Worm (Caenorhabditis elegans) whole organism, L2 larva: ENCODE results near the gene ZK1055.6.
A peak's percentile ranks its signal among the peaks of the same experiment; 100 is the strongest.

ENCODE experiments used
- C34F6.9 ChIP-seq: fragments of 150-350 bp; optimal IDR thresholded peaks from 2 replicates; lab custom pipeline; 2014; ENCODE audit warnings: missing biosample characterization, missing genetic modification characterization
- F13H6.1 ChIP-seq: sonication (generic microtip); optimal IDR thresholded peaks from 2 replicates; lab custom pipeline; 2016; ENCODE audit warnings: missing genetic modification characterization, missing compliant biosample characterization
- R02D3.7 ChIP-seq: fragments of 150-350 bp; optimal IDR thresholded peaks from 2 replicates; lab custom pipeline; 2014; ENCODE audit warnings: missing biosample characterization, missing genetic modification characterization
- Y55F3AM.14 ChIP-seq: fragments of 200-800 bp; sonication (Bioruptor generic); optimal IDR thresholded peaks from 2 replicates; lab custom pipeline; 2018; ENCODE audit warnings: mild to moderate bottlenecking, missing genetic modification characterization, missing compliant biosample characterization
- ZK546.5 ChIP-seq: sonication (generic microtip); optimal IDR thresholded peaks from 2 replicates; lab custom pipeline; 2017; ENCODE audit warnings: missing biosample characterization, missing genetic modification characterization
- alr-1 ChIP-seq: fragments of 150-350 bp; optimal IDR thresholded peaks from 2 replicates; lab custom pipeline; 2014; ENCODE audit warnings: missing biosample characterization, missing genetic modification characterization
- aly-2 ChIP-seq: fragments of 150-350 bp; optimal IDR thresholded peaks from 2 replicates; lab custom pipeline; 2014; ENCODE audit warnings: missing biosample characterization, missing genetic modification characterization
- ceh-16 ChIP-seq: fragments of 150-350 bp; optimal IDR thresholded peaks from 2 replicates; lab custom pipeline; 2014; ENCODE audit warnings: missing biosample characterization, missing genetic modification characterization
- ceh-82 ChIP-seq: fragments of 150-350 bp; optimal IDR thresholded peaks from 2 replicates; lab custom pipeline; 2014; ENCODE audit warnings: missing biosample characterization, missing genetic modification characterization
- dmd-4 ChIP-seq: sonication (generic microtip); optimal IDR thresholded peaks from 2 replicates; lab custom pipeline; 2017; ENCODE audit warnings: missing biosample characterization, missing genetic modification characterization
- egl-27 ChIP-seq: sonication (generic microtip); optimal IDR thresholded peaks from 3 replicates; lab custom pipeline; 2017; ENCODE audit warnings: missing biosample characterization, missing genetic modification reagents, missing genetic modification characterization
- elt-1 ChIP-seq: fragments of 150-350 bp; optimal IDR thresholded peaks from 2 replicates; lab custom pipeline; 2014; ENCODE audit warnings: missing biosample characterization, missing genetic modification characterization
- elt-3 ChIP-seq: sonication (generic microtip); optimal IDR thresholded peaks from 2 replicates; lab custom pipeline; 2017; ENCODE audit warnings: missing biosample characterization, missing genetic modification characterization
- fos-1 ChIP-seq: fragments of 150-350 bp; optimal IDR thresholded peaks from 2 replicates; lab custom pipeline; 2014; ENCODE audit warnings: missing biosample characterization, missing genetic modification characterization
- gmeb-1 ChIP-seq: fragments of 150-350 bp; optimal IDR thresholded peaks from 2 replicates; lab custom pipeline; 2014; ENCODE audit warnings: missing biosample characterization, missing genetic modification characterization
- lin-13 ChIP-seq: fragments of 150-350 bp; optimal IDR thresholded peaks from 2 replicates; lab custom pipeline; 2014; ENCODE audit warnings: missing biosample characterization, missing genetic modification reagents, missing genetic modification characterization
- lin-39 ChIP-seq: fragments of 150-350 bp; optimal IDR thresholded peaks from 2 replicates; lab custom pipeline; 2014; ENCODE audit warnings: missing biosample characterization, missing genetic modification reagents, missing genetic modification characterization
- lsy-2 ChIP-seq, 2 experiments: fragments of 150-350 bp in 1 of 2; sonication (generic microtip) in 1 of 2; optimal IDR thresholded peaks; 2 replicates each; lab custom pipeline; 2014 to 2017; ENCODE audit warnings: missing biosample characterization in 2 of 2, missing genetic modification characterization in 2 of 2
- mab-5 ChIP-seq: fragments of 150-350 bp; optimal IDR thresholded peaks from 2 replicates; lab custom pipeline; 2014; ENCODE audit warnings: missing biosample characterization, missing genetic modification characterization
- mdl-1 ChIP-seq, 2 experiments: fragments of 150-350 bp in 1 of 2; sonication (generic microtip) in 1 of 2; optimal IDR thresholded peaks; 2 replicates each; lab custom pipeline; 2017; ENCODE audit warnings: missing biosample characterization in 2 of 2, missing genetic modification characterization in 2 of 2
- nhr-10 ChIP-seq: sonication (generic microtip); optimal IDR thresholded peaks from 2 replicates; lab custom pipeline; 2017; ENCODE audit warnings: missing biosample characterization, missing genetic modification characterization
- nhr-11 ChIP-seq: fragments of 150-350 bp; optimal IDR thresholded peaks from 2 replicates; lab custom pipeline; 2014; ENCODE audit warnings: missing biosample characterization, missing genetic modification characterization
- nhr-12 ChIP-seq: fragments of 150-350 bp; optimal IDR thresholded peaks from 2 replicates; lab custom pipeline; 2014; ENCODE audit warnings: missing biosample characterization, missing genetic modification characterization
- nhr-129 ChIP-seq: fragments of 150-350 bp; optimal IDR thresholded peaks from 2 replicates; lab custom pipeline; 2014; ENCODE audit warnings: missing biosample characterization, missing genetic modification characterization
- nhr-21 ChIP-seq: fragments of 150-350 bp; optimal IDR thresholded peaks from 2 replicates; lab custom pipeline; 2014; ENCODE audit warnings: missing biosample characterization, missing genetic modification characterization
- nhr-23 ChIP-seq: fragments of 150-350 bp; optimal IDR thresholded peaks from 2 replicates; lab custom pipeline; 2014; ENCODE audit warnings: missing biosample characterization, missing genetic modification reagents, missing genetic modification characterization
- nhr-237 ChIP-seq: fragments of 150-350 bp; optimal IDR thresholded peaks from 2 replicates; lab custom pipeline; 2014; ENCODE audit warnings: missing biosample characterization, missing genetic modification characterization
- nhr-6 ChIP-seq: fragments of 150-350 bp; optimal IDR thresholded peaks from 2 replicates; lab custom pipeline; 2014; ENCODE audit warnings: missing biosample characterization, missing genetic modification characterization
- peb-1 ChIP-seq: fragments of 150-350 bp; optimal IDR thresholded peaks from 2 replicates; lab custom pipeline; 2014; ENCODE audit warnings: missing biosample characterization, missing genetic modification characterization
- sma-3 ChIP-seq: sonication (generic microtip); optimal IDR thresholded peaks from 2 replicates; lab custom pipeline; 2016; ENCODE audit warnings: missing genetic modification reagents, missing genetic modification characterization, missing compliant biosample characterization
- sma-9 ChIP-seq, 2 experiments: fragments of 150-350 bp in 1 of 2; sonication (generic microtip) in 1 of 2; optimal IDR thresholded peaks; 2 replicates each; lab custom pipeline; 2014 to 2016; ENCODE audit warnings: missing genetic modification characterization in 2 of 2, mild to moderate bottlenecking in 1 of 2, missing biosample characterization in 1 of 2, missing compliant biosample characterization in 1 of 2, missing genetic modification reagents in 1 of 2, moderate library complexity in 1 of 2
- snpc-4 ChIP-seq: fragments of 150-350 bp; optimal IDR thresholded peaks from 2 replicates; lab custom pipeline; 2014; ENCODE audit warnings: missing biosample characterization, missing genetic modification characterization
- unc-39 ChIP-seq: fragments of 150-350 bp; optimal IDR thresholded peaks from 2 replicates; lab custom pipeline; 2014; ENCODE audit warnings: missing biosample characterization, missing genetic modification characterization
- unc-55 ChIP-seq: fragments of 150-350 bp; sonication (generic microtip); optimal IDR thresholded peaks from 3 replicates; lab custom pipeline; 2014; ENCODE audit warnings: missing biosample characterization, missing genetic modification reagents, missing genetic modification characterization
- unc-62 ChIP-seq: fragments of 150-350 bp; optimal IDR thresholded peaks from 2 replicates; lab custom pipeline; 2014; ENCODE audit warnings: missing biosample characterization, missing genetic modification reagents, missing genetic modification characterization
- zag-1 ChIP-seq: fragments of 150-350 bp; optimal IDR thresholded peaks from 2 replicates; lab custom pipeline; 2014; ENCODE audit warnings: missing biosample characterization, missing genetic modification characterization
- ztf-11 ChIP-seq: sonication (generic microtip); optimal IDR thresholded peaks from 2 replicates; lab custom pipeline; 2017; ENCODE audit warnings: missing biosample characterization, missing genetic modification characterization
- ztf-4 ChIP-seq: fragments of 150-350 bp; optimal IDR thresholded peaks from 2 replicates; lab custom pipeline; 2014; ENCODE audit warnings: missing biosample characterization, missing genetic modification characterization

Gene ZK1055.6

DNA sequence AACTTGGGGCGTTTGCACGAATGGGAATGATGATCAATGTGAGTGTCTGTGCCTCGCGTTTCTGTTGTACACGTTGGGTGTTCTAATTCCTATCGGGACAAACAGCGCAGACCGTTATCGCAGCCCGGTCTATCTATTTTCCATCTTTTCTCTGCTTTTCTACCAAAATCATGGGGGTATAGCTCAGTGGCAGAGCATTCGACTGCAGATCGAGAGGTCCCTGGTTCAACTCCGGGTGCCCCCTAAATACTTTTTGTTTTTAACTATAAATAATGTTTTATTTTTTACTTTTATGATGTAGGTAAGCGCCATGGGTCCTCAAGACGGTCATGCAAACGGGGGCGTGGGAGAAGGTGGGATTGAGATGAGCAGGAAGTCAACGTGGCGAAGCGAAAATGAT, 42.8 kb downstream of the ZK1055.6 start:
- TF ChIP-seq peb-1 (tag; lab: Kevin White, UChicago) (no peak), sma-9 (GFP tag; optimal IDR thresholded peaks at IDR 0.05; lab: Kevin White, UChicago) (peak; percentile 4), sma-9 (tag; optimal IDR thresholded peaks at IDR 0.05; lab: Kevin White, UChicago) (no peak), nhr-237 (tag; lab: Kevin White, UChicago) (no peak), sma-3 (peak; percentile 7)

DNA sequence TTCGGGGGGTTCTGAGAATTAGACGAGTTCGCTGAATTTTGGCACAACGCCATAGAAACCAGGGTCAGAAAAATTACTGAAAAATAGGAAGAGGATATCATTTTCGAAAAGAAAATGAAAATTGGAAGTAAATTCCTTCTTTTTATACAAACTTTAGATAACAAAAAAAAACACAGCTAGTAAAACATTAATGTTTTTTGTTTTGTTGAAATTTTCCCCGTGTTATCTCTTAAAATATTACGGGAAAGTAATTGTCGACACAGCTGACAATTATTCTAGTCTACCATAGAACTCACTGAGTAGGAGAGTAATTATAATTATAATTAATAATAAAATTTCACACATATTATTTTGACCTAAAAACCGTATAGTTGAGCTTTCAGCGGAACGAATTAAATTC, 43.3 kb downstream of the ZK1055.6 start, which contains the start of gene spp-26:
TSS of gene spp-26 (minus strand) at position 101 of the 400 bp plus-strand sequence.
- no peak for TF ChIP-seq nhr-129
- TF ChIP-seq elt-1 (tag; lab: Kevin White, UChicago), result no peak
- TF ChIP-seq ztf-11 (tag; lab: Kevin White, UChicago), result no peak
- TF ChIP-seq ceh-82 (tag; lab: Kevin White, UChicago), result no peak
- TF ChIP-seq mdl-1 (tag; optimal IDR thresholded peaks at IDR 0.05; lab: Kevin White, UChicago), result no peak
- TF ChIP-seq C34F6.9 (tag; lab: Kevin White, UChicago), result no peak
- TF ChIP-seq nhr-10 (tag; lab: Kevin White, UChicago), result no peak
- no peak for TF ChIP-seq Y55F3AM.14 (GFP tag; lab: Kevin White, UChicago)
- TF ChIP-seq lsy-2 (tag; optimal IDR thresholded peaks at IDR 0.05; lab: Kevin White, UChicago), result no peak
- TF ChIP-seq zag-1 (tag; lab: Kevin White, UChicago), result no peak
- no peak for TF ChIP-seq F13H6.1

DNA sequence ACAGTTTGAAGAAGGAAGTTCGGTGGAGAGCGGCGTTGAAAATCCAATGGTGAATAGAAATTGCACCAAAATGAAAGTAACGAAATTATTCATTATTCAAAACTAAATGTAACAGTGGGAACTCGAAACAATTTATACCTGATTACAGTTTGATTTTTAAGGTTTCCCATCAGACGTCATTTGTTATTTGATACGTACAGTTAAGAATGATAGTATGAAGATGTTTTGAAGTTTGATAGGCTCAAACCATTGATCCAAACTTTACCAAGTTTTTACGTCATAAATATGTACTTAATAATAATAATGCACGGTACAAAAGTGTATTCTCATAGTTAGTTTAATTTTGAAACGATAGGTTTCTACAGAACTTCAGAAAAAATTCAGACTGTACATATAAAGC, 44.3 kb downstream of the ZK1055.6 start, which contains the start of gene spp-20:
TSS of gene spp-20 (minus strand) at position 101 of the 400 bp plus-strand sequence.
- TF ChIP-seq fos-1 (no peak), sma-3 (no peak), dmd-4 (tag; lab: Kevin White, UChicago) (no peak), unc-55 (GFP tag; lab: Kevin White, UChicago) (no peak), lsy-2 (tag; optimal IDR thresholded peaks at IDR 0.05; lab: Kevin White, UChicago) (no peak), lin-39 (tag; lab: Kevin White, UChicago) (no peak), zag-1 (tag; lab: Kevin White, UChicago) (no peak)

DNA sequence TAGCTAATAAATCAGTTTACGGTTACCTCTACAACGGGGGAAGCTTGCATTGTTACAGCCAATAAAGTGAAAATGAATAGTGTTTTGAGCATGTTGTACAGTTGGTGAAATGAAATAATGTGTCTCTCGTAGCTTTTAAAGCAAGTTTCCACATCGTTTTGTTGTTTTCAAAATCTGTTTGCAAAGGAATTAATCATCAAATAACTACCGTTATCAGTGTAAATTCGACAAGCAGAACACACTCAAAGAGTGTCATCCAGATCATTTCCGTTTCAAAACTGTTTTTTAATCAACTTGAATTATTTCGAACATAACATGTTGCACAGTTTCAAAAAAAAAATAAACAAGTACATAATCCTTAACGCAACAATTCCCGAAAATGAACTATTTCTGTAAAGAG, 45.4 kb downstream of the ZK1055.6 start, which contains the start of gene spp-27:
TSS of gene spp-27 (minus strand) at position 101 of the 400 bp plus-strand sequence.
- TF ChIP-seq nhr-6, result no peak
- no peak for TF ChIP-seq fos-1
- no peak for TF ChIP-seq nhr-12 (tag; lab: Kevin White, UChicago)
- TF ChIP-seq aly-2 (tag; lab: Kevin White, UChicago), result no peak
- TF ChIP-seq nhr-129, result no peak
- no peak for TF ChIP-seq R02D3.7 (tag; lab: Kevin White, UChicago)
- TF ChIP-seq lin-39 (tag; lab: Kevin White, UChicago), result no peak
- TF ChIP-seq elt-3 (tag; lab: Kevin White, UChicago), result no peak
- no peak for TF ChIP-seq unc-55 (GFP tag; lab: Kevin White, UChicago)
- no peak for TF ChIP-seq ceh-82 (tag; lab: Kevin White, UChicago)
- no peak for TF ChIP-seq snpc-4 (tag; lab: Kevin White, UChicago)
- no peak for TF ChIP-seq C34F6.9 (tag; lab: Kevin White, UChicago)
- TF ChIP-seq alr-1 (tag; lab: Kevin White, UChicago), result no peak
- no peak for TF ChIP-seq unc-62 (GFP tag; lab: Kevin White, UChicago)
- no peak for TF ChIP-seq nhr-10 (tag; lab: Kevin White, UChicago)
- no peak for TF ChIP-seq ztf-4 (tag; lab: Kevin White, UChicago)

DNA sequence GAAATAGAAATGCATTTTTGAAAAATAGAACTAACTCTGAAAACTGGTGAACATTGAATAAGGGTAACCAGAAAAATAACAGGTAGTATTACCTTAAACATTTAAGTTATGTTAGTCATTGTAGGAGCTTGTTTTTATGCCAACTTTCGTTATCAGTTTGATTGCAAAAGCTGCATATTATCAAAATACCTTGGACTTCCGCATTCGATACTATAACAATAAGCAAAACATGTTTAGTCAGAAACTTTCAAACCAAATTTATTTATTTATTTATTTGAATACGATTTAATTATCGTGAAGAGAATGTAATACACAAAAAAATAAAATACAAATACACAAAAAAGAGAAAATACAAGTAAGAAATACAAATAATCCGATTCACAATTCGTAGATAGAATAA, 48.1 kb downstream of the ZK1055.6 start, which contains the start of gene K04A8.19:
TSS of gene K04A8.19 (minus strand) at position 101 of the 400 bp plus-strand sequence.
- no peak for TF ChIP-seq ztf-4 (tag; lab: Kevin White, UChicago)
- no peak for TF ChIP-seq nhr-11 (tag; lab: Kevin White, UChicago)
- no peak for TF ChIP-seq lin-13 (GFP tag; lab: Kevin White, UChicago)
- TF ChIP-seq ztf-11 (tag; lab: Kevin White, UChicago), result no peak
- TF ChIP-seq nhr-23 (tag; lab: Kevin White, UChicago), result no peak
- no peak for TF ChIP-seq ZK546.5 (tag; lab: Kevin White, UChicago)
- no peak for TF ChIP-seq nhr-6
- TF ChIP-seq R02D3.7 (tag; lab: Kevin White, UChicago), result no peak
- TF ChIP-seq mab-5 (tag; lab: Kevin White, UChicago), result no peak
- no peak for TF ChIP-seq elt-3 (tag; lab: Kevin White, UChicago)
- no peak for TF ChIP-seq unc-39 (tag; lab: Kevin White, UChicago)
- no peak for TF ChIP-seq ceh-16 (tag; lab: Kevin White, UChicago)
- TF ChIP-seq mdl-1 (tag; optimal IDR thresholded peaks at IDR 0.05; lab: Kevin White, UChicago), result no peak
- TF ChIP-seq nhr-21 (tag; lab: Kevin White, UChicago), result no peak
- no peak for TF ChIP-seq egl-27 (tag; lab: Kevin White, UChicago)
- no peak for TF ChIP-seq fos-1
- TF ChIP-seq gmeb-1 (tag; lab: Kevin White, UChicago), result no peak
- TF ChIP-seq, all 48 proteins: peak for 0
